Fruit fly (Drosophila melanogaster) whole organism, pupa: Measurements from ENCODE around the gene CG33272.

Source experiments
- CG12605 ChIP-seq: fragments of 200-800 bp; sonication (Bioruptor generic); IDR thresholded peaks from 2 replicates; pipeline ENCODE4 v1.3.6; 2022; ENCODE audit warnings: missing biosample characterization, missing genetic modification characterization
- CG15710 ChIP-seq: fragments of 200-800 bp; sonication (Bioruptor generic); optimal IDR thresholded peaks from 2 replicates; lab custom pipeline; 2018; ENCODE audit warnings: missing biosample characterization, mild to moderate bottlenecking, missing genetic modification characterization, moderate library complexity
- CG8159 ChIP-seq: fragments of 200-800 bp; sonication (Bioruptor generic); optimal IDR thresholded peaks from 3 replicates; lab custom pipeline; 2018; ENCODE audit warnings: missing biosample characterization, mild to moderate bottlenecking, missing genetic modification characterization, moderate library complexity
- CG8301 ChIP-seq: fragments of 200-800 bp; sonication (Bioruptor generic); optimal IDR thresholded peaks from 2 replicates; lab custom pipeline; 2018; ENCODE audit warnings: missing biosample characterization, mild to moderate bottlenecking, missing genetic modification characterization
- D1 ChIP-seq: fragments of 200-800 bp; sonication (Bioruptor generic); optimal IDR thresholded peaks from 2 replicates; lab custom pipeline; 2018; ENCODE audit warnings: missing biosample characterization, mild to moderate bottlenecking, missing genetic modification characterization, moderate library complexity
- EcR ChIP-seq: fragments of 200-800 bp; sonication (Bioruptor generic); optimal IDR thresholded peaks from 3 replicates; lab custom pipeline; 2019; ENCODE audit warnings: missing biosample characterization, missing genetic modification characterization, mild to moderate bottlenecking, moderate library complexity, missing genetic modification reagents
- Pif1A ChIP-seq: fragments of 200-800 bp; sonication (Bioruptor generic); optimal IDR thresholded peaks from 3 replicates; lab custom pipeline; 2016; ENCODE audit warnings: missing biosample characterization, missing genetic modification characterization
- Pif1B ChIP-seq: fragments of 200-800 bp; sonication (Bioruptor generic); optimal IDR thresholded peaks from 3 replicates; lab custom pipeline; 2016; ENCODE audit warnings: missing biosample characterization, missing genetic modification characterization
- fd96Ca ChIP-seq: fragments of 200-800 bp; sonication (Bioruptor generic); IDR thresholded peaks from 3 replicates; pipeline ENCODE4 v1.3.6; 2022; ENCODE audit warnings: missing biosample characterization, missing genetic modification characterization

- TF ChIP-seq Pif1A (GFP tag; lab: Kevin White, UChicago): no peak
- no peak for TF ChIP-seq EcR
- no peak for TF ChIP-seq CG8301 (tag; lab: Kevin White, UChicago)
- no peak for TF ChIP-seq fd96Ca
- no peak for TF ChIP-seq CG15710 (tag; lab: Kevin White, UChicago)
- no peak for TF ChIP-seq CG12605 (GFP tag; lab: Robert Waterston, UW)
- TF ChIP-seq Pif1B (GFP tag; lab: Kevin White, UChicago): no peak
- no peak for TF ChIP-seq D1 (tag; lab: Kevin White, UChicago)
- TF ChIP-seq CG8159 (tag; lab: Kevin White, UChicago): no peak
Measured at dm6 chr3L:11472991-11473390, 37.4 kb downstream of the CG33272 start, which contains the start of gene Vha16-3.
